Worm (Caenorhabditis elegans): ENCODE measurements around the gene gmeb-3.
A peak's percentile ranks its signal among the peaks of the same experiment; 100 is the strongest.

gmeb-3 gene

ce11 chrIII:3742090-3742489 is 26.2 kb upstream of the gmeb-3 start:
- TF ChIP-seq pax-3 (tag; optimal IDR thresholded peaks at IDR 0.05) (no peak), ceh-82 (tag; optimal IDR thresholded peaks at IDR 0.05) (no peak)

ce11 chrIII:3743367-3743766 is 24.9 kb upstream of the gmeb-3 start:
- no peak for TF ChIP-seq unc-30 (tag; optimal IDR thresholded peaks at IDR 0.05)
- TF ChIP-seq tlp-1 (tag; optimal IDR thresholded peaks at IDR 0.05): no peak
- no peak for TF ChIP-seq zag-1 (tag; optimal IDR thresholded peaks at IDR 0.05)
- TF ChIP-seq nhr-11 (tag; optimal IDR thresholded peaks at IDR 0.05): no peak
- no peak for TF ChIP-seq vab-15 (tag; optimal IDR thresholded peaks at IDR 0.05)
- no peak for TF ChIP-seq F16B12.6 (tag; optimal IDR thresholded peaks at IDR 0.05)
- no peak for TF ChIP-seq nhr-47 (tag; optimal IDR thresholded peaks at IDR 0.05)
- no peak for TF ChIP-seq hlh-4 (tag; optimal IDR thresholded peaks at IDR 0.05)
- no peak for TF ChIP-seq pax-3 (tag; optimal IDR thresholded peaks at IDR 0.05)
- no peak for TF ChIP-seq fkh-10 (GFP tag; optimal IDR thresholded peaks at IDR 0.05)
- no peak for TF ChIP-seq skn-1 (tag; optimal IDR thresholded peaks at IDR 0.05)
- TF ChIP-seq unc-98 (GFP tag; IDR thresholded peaks at IDR 0.05): no peak
- TF ChIP-seq jun-1 (tag; optimal IDR thresholded peaks at IDR 0.05): no peak
- TF ChIP-seq ceh-8 (GFP tag; optimal IDR thresholded peaks at IDR 0.05): no peak
- TF ChIP-seq C04F5.9 (tag; optimal IDR thresholded peaks at IDR 0.05): no peak

ce11 chrIII:3745138-3745537 is 23.2 kb upstream of the gmeb-3 start, which contains the start of gene lin-48:
TSS of gene lin-48 (plus strand) at chrIII:3745438.
- TF ChIP-seq nhr-71 (tag; optimal IDR thresholded peaks at IDR 0.05): no peak
- no peak for TF ChIP-seq ceh-88 (GFP tag; IDR thresholded peaks at IDR 0.05)
- TF ChIP-seq isw-1 (GFP tag; IDR thresholded peaks at IDR 0.05): no peak
- no peak for TF ChIP-seq nhr-19 (GFP tag; conservative IDR thresholded peaks at IDR 0.05)
- no peak for TF ChIP-seq swsn-7 (tag; optimal IDR thresholded peaks at IDR 0.05)
- TF ChIP-seq C04F5.9 (tag; optimal IDR thresholded peaks at IDR 0.05): no peak
- TF ChIP-seq fos-1 (tag; optimal IDR thresholded peaks at IDR 0.05): no peak
- no peak for TF ChIP-seq nhr-85 (tag)
- TF ChIP-seq zip-4 (GFP tag; optimal IDR thresholded peaks at IDR 0.05): no peak
- no peak for TF ChIP-seq vab-15 (tag; optimal IDR thresholded peaks at IDR 0.05)
- TF ChIP-seq unc-98 (GFP tag; IDR thresholded peaks at IDR 0.05): no peak
- TF ChIP-seq hpl-2 (GFP tag; optimal IDR thresholded peaks at IDR 0.05): no peak
- TF ChIP-seq pag-3 (tag; optimal IDR thresholded peaks at IDR 0.05; ENCODE audit: borderline replicate concordance, insufficient read depth): no peak
- TF ChIP-seq ces-1 (GFP tag; optimal IDR thresholded peaks at IDR 0.05): no peak
- no peak for TF ChIP-seq jun-1 (tag; optimal IDR thresholded peaks at IDR 0.05)
- no peak for TF ChIP-seq lin-13 (GFP tag; optimal IDR thresholded peaks at IDR 0.05)
- TF ChIP-seq ceh-82 (tag; optimal IDR thresholded peaks at IDR 0.05): no peak
- no peak for TF ChIP-seq xbp-1 (tag; optimal IDR thresholded peaks at IDR 0.05)
- TF ChIP-seq alr-1 (tag; optimal IDR thresholded peaks at IDR 0.05; ENCODE audit: borderline replicate concordance): no peak
- no peak for TF ChIP-seq lsy-2 (tag; optimal IDR thresholded peaks at IDR 0.05)

- peak; percentile 72 for TF ChIP-seq dsc-1 (tag; optimal IDR thresholded peaks at IDR 0.05)
- peak; percentile 21 for TF ChIP-seq fkh-8 (tag; optimal IDR thresholded peaks at IDR 0.05)
- no peak for TF ChIP-seq egl-27 (tag; optimal IDR thresholded peaks at IDR 0.05)
- TF ChIP-seq pax-3 (tag; optimal IDR thresholded peaks at IDR 0.05): peak; percentile 12
Measured at ce11 chrIII:3759312-3759711, 9.0 kb upstream of the gmeb-3 start, which contains the start of gene arcp-1. TSS of gene arcp-1 (minus strand) at chrIII:3759412.

- TF ChIP-seq egl-13 (tag; optimal IDR thresholded peaks at IDR 0.05) (no peak), efl-3 (GFP tag; optimal IDR thresholded peaks at IDR 0.05) (no peak), efl-1 (optimal IDR thresholded peaks at IDR 0.05) (no peak), efl-1 (GFP tag; optimal IDR thresholded peaks at IDR 0.05 in 1 of 2) (peak in 1 of 2 experiments; percentile 67), Y116A8C.19 (tag; optimal IDR thresholded peaks at IDR 0.05; ENCODE audit: borderline replicate concordance) (no peak), lin-35 (GFP tag; optimal IDR thresholded peaks at IDR 0.05) (peak in 1 of 2 experiments; percentile 27), aha-1 (tag; optimal IDR thresholded peaks at IDR 0.05) (no peak), nhr-12 (tag; optimal IDR thresholded peaks at IDR 0.05) (no peak), elt-2 (tag; optimal IDR thresholded peaks at IDR 0.05) (peak; percentile 24)
Measured at ce11 chrIII:3764043-3764442, 4.3 kb upstream of the gmeb-3 start.
